Worm (Caenorhabditis elegans): ENCODE results near the gene pho-4.

DNA sequence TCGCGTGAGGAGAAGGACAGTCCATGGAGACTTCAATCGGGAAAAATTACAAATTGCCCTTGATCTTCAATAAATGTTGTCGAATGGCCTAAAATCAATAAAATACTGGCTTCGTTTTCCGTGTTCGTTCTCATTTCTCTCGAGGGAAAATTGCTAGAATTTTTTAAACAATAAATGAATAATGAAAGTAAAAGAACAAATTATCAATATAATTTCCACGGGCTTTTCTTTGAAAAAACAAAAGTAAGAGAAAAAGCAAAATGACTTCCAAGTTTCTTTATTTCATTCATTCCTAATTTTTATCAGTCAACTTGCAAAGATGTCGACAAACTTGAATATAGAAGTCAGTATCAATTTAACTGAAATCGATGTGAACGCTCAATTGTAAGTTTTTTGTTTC lies 25.6 kb downstream of the pho-4 start, which contains the start of gene C34F11.1:
- TF ChIP-seq die-1 (tag; optimal IDR thresholded peaks at IDR 0.05) (no peak), nhr-27 (tag; optimal IDR thresholded peaks at IDR 0.05) (no peak), nhr-179 (tag; optimal IDR thresholded peaks at IDR 0.05) (no peak)
